Worm (Caenorhabditis elegans) whole organism, L4/young adult: Measurements from ENCODE around the gene srj-49.

ENCODE experiments used
- W03F9.2 ChIP-seq: fragments of 150-350 bp; optimal IDR thresholded peaks from 2 replicates; lab custom pipeline; 2014; ENCODE audit warnings: missing biosample characterization, missing genetic modification characterization
- dao-5 ChIP-seq: sonication (generic microtip); optimal IDR thresholded peaks from 2 replicates; lab custom pipeline; 2016; ENCODE audit warnings: missing genotype, missing genetic modification characterization, moderate library complexity, missing compliant biosample characterization
- him-1 ChIP-seq: sonication (generic microtip); optimal IDR thresholded peaks from 2 replicates; lab custom pipeline; 2016; ENCODE audit warnings: missing genotype, missing genetic modification reagents, missing genetic modification characterization, missing compliant biosample characterization

The srj-49 gene

ce11 chrV:2799172-2799869, 48.8 kb downstream of the srj-49 start:
- no peak for TF ChIP-seq W03F9.2 (tag; lab: Kevin White, UChicago)
- TF ChIP-seq him-1 (tag; lab: Kevin White, UChicago): no peak
- TF ChIP-seq dao-5: no peak
